Worm (Caenorhabditis elegans) whole organism, L2 larva: Measurements from ENCODE around the gene mob-2.

ENCODE experiments used
- elt-1 ChIP-seq: fragments of 150-350 bp; optimal IDR thresholded peaks from 2 replicates; lab custom pipeline; 2014; ENCODE audit warnings: missing biosample characterization, missing genetic modification characterization
- nhr-237 ChIP-seq: fragments of 150-350 bp; optimal IDR thresholded peaks from 2 replicates; lab custom pipeline; 2014; ENCODE audit warnings: missing biosample characterization, missing genetic modification characterization
- peb-1 ChIP-seq: fragments of 150-350 bp; optimal IDR thresholded peaks from 2 replicates; lab custom pipeline; 2014; ENCODE audit warnings: missing biosample characterization, missing genetic modification characterization
- ztf-11 ChIP-seq: sonication (generic microtip); optimal IDR thresholded peaks from 2 replicates; lab custom pipeline; 2017; ENCODE audit warnings: missing biosample characterization, missing genetic modification characterization

- TF ChIP-seq ztf-11 (no peak), nhr-237 (no peak), peb-1 (no peak), elt-1 (tag; lab: Kevin White, UChicago) (no peak)
Observed at ce11 chrX:13154514-13154913, 15.4 kb downstream of the mob-2 start.
